Fruit fly (Drosophila melanogaster): Measurements from ENCODE around the gene mus304.

The mus304 gene

DNA sequence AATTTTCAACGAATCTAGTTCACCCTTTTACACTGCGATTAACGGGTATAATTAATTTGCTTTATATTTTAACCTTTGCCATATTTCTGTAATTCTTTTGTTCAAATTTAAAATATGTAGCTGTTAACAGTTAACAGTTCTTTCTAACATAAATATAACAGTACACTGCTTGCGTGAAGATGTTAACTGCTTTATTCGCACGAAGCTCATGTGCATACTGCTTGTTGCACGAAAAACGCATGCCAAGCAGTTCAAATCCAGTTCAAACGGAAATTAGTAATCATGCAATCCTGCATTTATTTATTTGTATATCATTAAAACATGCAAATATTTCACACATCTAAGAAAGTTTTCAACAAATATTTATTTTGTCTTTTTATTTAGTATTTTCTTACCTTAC lies 21.6 kb upstream of the mus304 start:
- TF ChIP-seq CG14711 (tag; optimal IDR thresholded peaks at IDR 0.05) (peak; percentile 16), pad (GFP tag; optimal IDR thresholded peaks at IDR 0.05) (no peak), bab1 (GFP tag; optimal IDR thresholded peaks at IDR 0.05) (no peak), Hr96 (GFP tag; optimal IDR thresholded peaks at IDR 0.05) (no peak), kay (GFP tag; ENCODE audit: borderline replicate concordance) (no peak), toe (GFP tag; optimal IDR thresholded peaks at IDR 0.05) (peak; percentile 21), CG7045 (GFP tag; optimal IDR thresholded peaks at IDR 0.05) (no peak), tj (GFP tag; optimal IDR thresholded peaks at IDR 0.05) (no peak), CG7101 (tag; optimal IDR thresholded peaks at IDR 0.05) (no peak), CG11617 (GFP tag; optimal IDR thresholded peaks at IDR 0.05) (no peak), ovo (GFP tag; optimal IDR thresholded peaks at IDR 0.05) (peak; percentile 21), cic (GFP tag; optimal IDR thresholded peaks at IDR 0.05) (no peak)

DNA sequence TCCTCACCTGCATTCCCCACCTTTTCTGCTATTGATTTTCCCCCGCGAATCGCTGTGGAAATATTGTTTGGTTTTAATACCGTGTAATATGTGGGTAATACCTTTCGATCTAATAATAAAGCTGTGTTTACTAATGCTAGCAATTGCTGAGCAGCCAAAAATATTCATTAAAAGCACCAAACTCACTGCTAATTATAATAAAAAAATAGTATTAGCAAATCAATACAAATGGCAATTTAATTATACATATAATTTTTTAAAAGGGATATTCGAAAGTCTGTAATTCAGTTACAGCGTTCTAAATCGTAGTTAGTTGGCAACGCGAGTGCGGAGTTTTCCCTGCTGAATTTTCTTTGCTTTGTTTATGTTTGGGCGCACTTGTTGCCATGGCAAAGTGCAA lies 15.7 kb upstream of the mus304 start:
- no peak for TF ChIP-seq CG11617 (GFP tag; optimal IDR thresholded peaks at IDR 0.05)
- TF ChIP-seq Clk (GFP tag; optimal IDR thresholded peaks at IDR 0.05): no peak
- TF ChIP-seq CG5204 (GFP tag; optimal IDR thresholded peaks at IDR 0.05): no peak
- no peak for TF ChIP-seq CG12768 (GFP tag; optimal IDR thresholded peaks at IDR 0.05)
- no peak for TF ChIP-seq CG14711 (tag; optimal IDR thresholded peaks at IDR 0.05)
- no peak for TF ChIP-seq CG7101 (tag; optimal IDR thresholded peaks at IDR 0.05)
- TF ChIP-seq Hr96 (GFP tag; optimal IDR thresholded peaks at IDR 0.05): no peak
- TF ChIP-seq CG1620 (GFP tag; optimal IDR thresholded peaks at IDR 0.05): no peak
- no peak for TF ChIP-seq kay (GFP tag; ENCODE audit: borderline replicate concordance)
- no peak for TF ChIP-seq bab1 (GFP tag; optimal IDR thresholded peaks at IDR 0.05)
- no peak for TF ChIP-seq cnc (optimal IDR thresholded peaks at IDR 0.05)
- no peak for TF ChIP-seq tj (GFP tag; optimal IDR thresholded peaks at IDR 0.05)
- no peak for TF ChIP-seq Mnt (GFP tag; optimal IDR thresholded peaks at IDR 0.05)
- no peak for TF ChIP-seq ovo (GFP tag; optimal IDR thresholded peaks at IDR 0.05)
- no peak for TF ChIP-seq cic (GFP tag; optimal IDR thresholded peaks at IDR 0.05)
- TF ChIP-seq CG7045 (GFP tag; optimal IDR thresholded peaks at IDR 0.05): no peak

DNA sequence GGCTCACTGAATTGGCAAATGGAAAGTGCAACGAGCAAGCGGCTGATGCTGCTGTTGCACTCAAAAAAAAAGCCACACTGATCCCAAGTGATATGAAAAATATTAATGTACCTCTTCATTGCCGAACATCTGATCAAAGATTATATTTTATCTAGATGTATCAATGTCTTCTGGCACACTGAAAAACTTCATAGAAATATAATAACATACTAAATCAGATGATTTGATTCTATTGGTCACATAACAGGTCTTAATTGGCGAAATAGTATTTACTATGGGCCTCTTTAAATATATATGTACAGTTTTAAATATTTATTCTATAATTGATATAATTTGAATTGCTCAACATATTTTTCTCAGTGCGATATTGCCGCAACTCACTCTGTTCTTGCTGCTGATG lies 12.9 kb upstream of the mus304 start:
- TF ChIP-seq CG7045 (GFP tag; optimal IDR thresholded peaks at IDR 0.05) (no peak), CG33017 (tag; optimal IDR thresholded peaks at IDR 0.05) (no peak), tj (GFP tag; optimal IDR thresholded peaks at IDR 0.05) (no peak), CG1620 (GFP tag; optimal IDR thresholded peaks at IDR 0.05) (no peak), cic (GFP tag; optimal IDR thresholded peaks at IDR 0.05) (no peak), CG11617 (GFP tag; optimal IDR thresholded peaks at IDR 0.05) (no peak), toe (GFP tag; optimal IDR thresholded peaks at IDR 0.05) (no peak), Mnt (GFP tag; optimal IDR thresholded peaks at IDR 0.05) (no peak), CG7101 (tag; optimal IDR thresholded peaks at IDR 0.05) (no peak), CG12768 (GFP tag; optimal IDR thresholded peaks at IDR 0.05) (no peak), Crg-1 (GFP tag; optimal IDR thresholded peaks at IDR 0.05) (no peak), kay (GFP tag; ENCODE audit: borderline replicate concordance) (no peak), CG5204 (GFP tag; optimal IDR thresholded peaks at IDR 0.05) (no peak), Clk (GFP tag; optimal IDR thresholded peaks at IDR 0.05) (no peak), Hr96 (GFP tag; optimal IDR thresholded peaks at IDR 0.05) (no peak), pad (GFP tag; optimal IDR thresholded peaks at IDR 0.05) (no peak)

DNA sequence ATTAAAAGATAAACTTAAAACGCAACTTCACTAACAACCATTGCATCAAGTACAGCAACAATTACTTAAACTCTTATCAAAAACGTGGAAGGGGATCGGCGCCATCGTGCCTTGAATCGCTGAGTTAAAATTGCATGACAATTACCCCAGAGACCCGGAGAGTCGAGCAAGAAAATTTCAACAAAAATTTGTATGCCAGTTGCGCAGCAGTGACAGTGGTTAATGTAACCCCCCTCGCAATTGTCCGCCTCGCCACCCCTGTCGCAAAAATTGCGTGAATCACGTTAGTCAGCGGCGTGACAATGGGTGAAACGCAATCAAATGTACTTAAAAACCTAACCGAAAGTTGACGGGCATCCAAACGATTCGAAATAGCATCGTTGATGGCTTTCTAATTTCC lies 9.9 kb upstream of the mus304 start:
- TF ChIP-seq CG12768 (GFP tag; optimal IDR thresholded peaks at IDR 0.05) (no peak), CG33017 (tag; optimal IDR thresholded peaks at IDR 0.05) (no peak)

DNA sequence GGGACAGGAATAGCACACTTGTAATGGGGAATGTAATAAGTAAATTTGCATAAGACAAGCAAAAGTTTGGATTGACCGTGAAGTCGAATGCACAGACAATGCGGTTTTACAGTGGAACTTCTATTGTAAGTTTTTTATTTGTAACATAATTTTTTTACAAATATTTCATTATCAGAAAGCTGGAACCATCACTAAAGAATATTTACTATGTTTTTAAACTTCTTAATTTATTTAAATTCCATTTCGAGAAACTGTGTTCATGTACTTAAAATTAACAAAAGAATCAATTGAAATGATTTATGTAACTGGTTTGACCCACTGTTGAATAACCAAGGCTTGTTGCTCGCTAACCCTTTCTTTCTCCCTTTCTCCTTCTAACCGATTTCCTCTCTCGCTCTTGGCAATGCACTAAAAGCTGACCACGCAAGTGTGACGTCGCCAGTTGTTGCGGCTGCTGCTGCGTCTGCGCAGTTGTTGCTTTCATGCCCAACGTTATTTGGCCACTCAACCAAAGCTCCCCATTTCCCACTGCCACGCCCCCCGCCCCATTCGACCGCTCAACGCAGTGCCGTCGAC lies 8.1 kb upstream of the mus304 start:
- TF ChIP-seq tj (GFP tag; optimal IDR thresholded peaks at IDR 0.05) (peak; percentile 74), Clk (GFP tag; optimal IDR thresholded peaks at IDR 0.05) (no peak), bab1 (GFP tag; optimal IDR thresholded peaks at IDR 0.05) (peak; percentile 1)

DNA sequence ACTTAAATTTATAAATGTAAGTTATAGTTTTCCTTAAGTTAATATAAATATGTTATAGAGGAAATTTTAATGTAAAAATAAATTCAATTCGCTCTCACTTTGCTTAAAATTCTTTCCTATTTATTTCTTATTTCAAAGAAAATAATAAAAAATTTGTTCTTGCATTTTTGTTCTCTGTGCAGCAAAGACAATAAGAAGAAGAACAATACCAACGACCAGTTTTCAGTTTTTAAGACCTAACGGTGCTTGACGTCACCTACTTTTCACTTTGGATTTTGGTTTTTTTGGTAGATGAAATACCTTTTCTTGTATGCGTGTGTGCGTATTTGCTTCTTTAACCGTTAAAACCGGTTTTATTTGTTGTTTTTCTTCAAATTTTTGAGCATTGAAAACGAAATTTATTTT lies 7.5 kb upstream of the mus304 start:
- TF ChIP-seq cic (GFP tag; optimal IDR thresholded peaks at IDR 0.05): no peak
- no peak for TF ChIP-seq ovo (GFP tag; optimal IDR thresholded peaks at IDR 0.05)
- no peak for TF ChIP-seq CG14711 (tag; optimal IDR thresholded peaks at IDR 0.05)
- TF ChIP-seq toe (GFP tag; optimal IDR thresholded peaks at IDR 0.05): no peak
- TF ChIP-seq Mnt (GFP tag; optimal IDR thresholded peaks at IDR 0.05): no peak
- no peak for TF ChIP-seq CG11617 (GFP tag; optimal IDR thresholded peaks at IDR 0.05)
- TF ChIP-seq kay (GFP tag; ENCODE audit: borderline replicate concordance): no peak
- no peak for TF ChIP-seq bab1 (GFP tag; optimal IDR thresholded peaks at IDR 0.05)
- TF ChIP-seq CG5204 (GFP tag; optimal IDR thresholded peaks at IDR 0.05): no peak
- TF ChIP-seq pad (GFP tag; optimal IDR thresholded peaks at IDR 0.05): no peak
- no peak for TF ChIP-seq CG12768 (GFP tag; optimal IDR thresholded peaks at IDR 0.05)
- TF ChIP-seq tj (GFP tag; optimal IDR thresholded peaks at IDR 0.05): no peak
- TF ChIP-seq CG1620 (GFP tag; optimal IDR thresholded peaks at IDR 0.05): no peak

DNA sequence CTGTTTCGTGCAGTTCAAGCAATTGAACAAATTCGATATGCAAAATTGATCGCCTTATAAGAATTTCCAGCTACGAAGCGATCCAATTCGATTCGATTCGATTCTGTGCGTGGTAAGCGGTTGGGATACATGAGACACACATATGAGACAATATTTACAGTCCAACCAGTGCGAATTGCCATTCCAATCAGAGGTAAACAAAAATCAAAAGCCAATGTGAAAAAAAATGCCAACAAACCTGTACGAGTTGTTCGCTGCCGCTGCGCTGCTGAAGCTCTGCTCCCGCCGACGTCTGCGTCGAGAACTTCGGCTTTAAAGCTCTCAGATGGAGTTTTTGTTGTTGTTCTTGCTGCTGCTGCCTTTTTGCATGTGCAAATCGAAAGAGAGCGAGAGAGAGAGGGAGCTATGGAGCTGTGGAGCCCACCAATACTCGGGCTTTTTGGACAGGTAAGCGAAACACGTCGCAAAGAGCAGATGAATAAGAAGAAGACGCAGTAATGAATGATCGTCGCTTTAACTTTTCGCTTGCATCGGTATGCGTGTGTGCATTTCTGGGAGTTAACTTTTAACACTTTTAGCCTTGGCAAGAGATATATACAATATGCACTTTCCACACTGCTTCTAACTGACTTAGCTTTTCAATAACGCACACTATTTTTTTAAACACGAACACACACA lies 4.1 kb upstream of the mus304 start:
- TF ChIP-seq cic (GFP tag; optimal IDR thresholded peaks at IDR 0.05) (peak; percentile 39), CG14711 (tag; optimal IDR thresholded peaks at IDR 0.05) (no peak), tj (GFP tag; optimal IDR thresholded peaks at IDR 0.05) (peak; percentile 96)
